Worm (Caenorhabditis elegans): ENCODE results near the gene tag-267.

tag-267 gene

ce11 chrIII:640198-640803 is at the start of gene tag-267, which contains the start of gene tag-266 (continued):
- no peak for TF ChIP-seq lir-3 (tag; optimal IDR thresholded peaks at IDR 0.05; ENCODE audit: poor library complexity)
- peak; percentile 66 for TF ChIP-seq ceh-90 (tag; optimal IDR thresholded peaks at IDR 0.05)
- TF ChIP-seq unc-62 (GFP tag; optimal IDR thresholded peaks at IDR 0.05), result no peak
- TF ChIP-seq ztf-4 (tag; optimal IDR thresholded peaks at IDR 0.05), result no peak
- no peak for TF ChIP-seq ama-1 (optimal IDR thresholded peaks at IDR 0.05)
- TF ChIP-seq elt-2 (tag; optimal IDR thresholded peaks at IDR 0.05), result peak; percentile 25
- peak; percentile 91 for TF ChIP-seq lin-14 (GFP tag; optimal IDR thresholded peaks at IDR 0.05)
- TF ChIP-seq egl-13 (tag; optimal IDR thresholded peaks at IDR 0.05), result peak; percentile 67
- TF ChIP-seq hlh-4 (tag; optimal IDR thresholded peaks at IDR 0.05), result no peak
- TF ChIP-seq grh-1 (GFP tag; IDR thresholded peaks at IDR 0.05), result no peak
- TF ChIP-seq xbp-1 (tag; optimal IDR thresholded peaks at IDR 0.05), result peak; percentile 70
- TF ChIP-seq lin-15B (tag; optimal IDR thresholded peaks at IDR 0.05), result peak; percentile 40
- no peak for TF ChIP-seq mef-2 (tag; optimal IDR thresholded peaks at IDR 0.05)
- peak; percentile 49 for TF ChIP-seq aly-2 (tag; optimal IDR thresholded peaks at IDR 0.05)
- TF ChIP-seq nhr-20 (tag; optimal IDR thresholded peaks at IDR 0.05), result peak; percentile 65
- no peak for TF ChIP-seq sptf-1 (tag; optimal IDR thresholded peaks at IDR 0.05)
- peak; percentile 49 for TF ChIP-seq dsc-1 (tag; optimal IDR thresholded peaks at IDR 0.05)
- TF ChIP-seq nhr-11 (tag; optimal IDR thresholded peaks at IDR 0.05), result no peak
- peak; percentile 43 for TF ChIP-seq sox-4 (tag; optimal IDR thresholded peaks at IDR 0.05)
- peak; percentile 13 for TF ChIP-seq ceh-8 (GFP tag; optimal IDR thresholded peaks at IDR 0.05)
- TF ChIP-seq mdl-1 (tag; optimal IDR thresholded peaks at IDR 0.05), result no peak
- TF ChIP-seq nhr-12 (tag; optimal IDR thresholded peaks at IDR 0.05), result no peak
- peak; percentile 24 for TF ChIP-seq fkh-10 (GFP tag; optimal IDR thresholded peaks at IDR 0.05)
- no peak for TF ChIP-seq ets-5 (GFP tag; IDR thresholded peaks at IDR 0.05)
- peak; percentile 77 for TF ChIP-seq tbx-2 (tag; optimal IDR thresholded peaks at IDR 0.05)
- TF ChIP-seq elt-3 (tag; optimal IDR thresholded peaks at IDR 0.05), result no peak
- peak; percentile 56 for TF ChIP-seq C04F5.9 (tag; optimal IDR thresholded peaks at IDR 0.05)
- TF ChIP-seq isw-1 (GFP tag; IDR thresholded peaks at IDR 0.05), result peak; percentile 82
- TF ChIP-seq sup-37 (GFP tag; optimal IDR thresholded peaks at IDR 0.05), result no peak
- no peak for TF ChIP-seq ces-1 (GFP tag; optimal IDR thresholded peaks at IDR 0.05)
- no peak for TF ChIP-seq hlh-17 (GFP tag; optimal IDR thresholded peaks at IDR 0.05; ENCODE audit: borderline replicate concordance)
- TF ChIP-seq jun-1 (tag; optimal IDR thresholded peaks at IDR 0.05), result peak; percentile 20
- TF ChIP-seq ceh-63 (GFP tag; optimal IDR thresholded peaks at IDR 0.05), result peak; percentile 40

- no peak for TF ChIP-seq ceh-63 (GFP tag; optimal IDR thresholded peaks at IDR 0.05)
- no peak for TF ChIP-seq lin-14 (GFP tag; optimal IDR thresholded peaks at IDR 0.05)
- no peak for TF ChIP-seq rnt-1 (tag; optimal IDR thresholded peaks at IDR 0.05)
- TF ChIP-seq snu-23 (GFP tag; optimal IDR thresholded peaks at IDR 0.05), result no peak
- TF ChIP-seq blmp-1 (tag; optimal IDR thresholded peaks at IDR 0.05), result no peak
Measured at ce11 chrIII:595449-595848, 45.1 kb upstream of the tag-267 start.

ce11 chrIII:598168-598567 is 42.4 kb upstream of the tag-267 start:
- TF ChIP-seq grh-1 (GFP tag; IDR thresholded peaks at IDR 0.05) (no peak), xbp-1 (tag; optimal IDR thresholded peaks at IDR 0.05) (peak; percentile 41), lsy-2 (tag; optimal IDR thresholded peaks at IDR 0.05) (peak; percentile 47 to 62), lin-39 (tag; optimal IDR thresholded peaks at IDR 0.05) (peak; percentile 9), hlh-4 (tag; optimal IDR thresholded peaks at IDR 0.05) (no peak), rnt-1 (tag; optimal IDR thresholded peaks at IDR 0.05) (no peak), unc-130 (tag; optimal IDR thresholded peaks at IDR 0.05) (no peak), pqm-1 (tag; optimal IDR thresholded peaks at IDR 0.05) (no peak), dsc-1 (tag; optimal IDR thresholded peaks at IDR 0.05) (peak; percentile 46), zag-1 (tag; optimal IDR thresholded peaks at IDR 0.05) (no peak), egl-13 (tag; optimal IDR thresholded peaks at IDR 0.05) (no peak), ztf-11 (tag; optimal IDR thresholded peaks at IDR 0.05) (peak in 1 of 2 experiments; percentile 3), fkh-8 (tag; optimal IDR thresholded peaks at IDR 0.05) (peak; percentile 45), snu-23 (GFP tag; optimal IDR thresholded peaks at IDR 0.05) (peak; percentile 75), aly-2 (tag; optimal IDR thresholded peaks at IDR 0.05) (no peak), nhr-237 (tag; optimal IDR thresholded peaks at IDR 0.05) (no peak), ceh-8 (GFP tag; optimal IDR thresholded peaks at IDR 0.05) (no peak), nhr-76 (tag; optimal IDR thresholded peaks at IDR 0.05) (no peak), nhr-28 (tag; optimal IDR thresholded peaks at IDR 0.05) (no peak), F16B12.6 (tag; optimal IDR thresholded peaks at IDR 0.05) (no peak), ceh-90 (tag; optimal IDR thresholded peaks at IDR 0.05) (no peak), pax-3 (tag; optimal IDR thresholded peaks at IDR 0.05) (no peak), fkh-4 (tag; optimal IDR thresholded peaks at IDR 0.05; ENCODE audit: borderline replicate concordance) (no peak)

All from whole organism, L1 larva.